Fruit fly (Drosophila melanogaster) whole organism, adult: ENCODE measurements around the gene bap.

ENCODE experiments used
- CG11617 ChIP-seq: fragments of 200-800 bp; sonication (Bioruptor generic); optimal IDR thresholded peaks from 2 replicates; lab custom pipeline; 2017; ENCODE audit warnings: mild to moderate bottlenecking, missing biosample characterization, missing genetic modification reagents, missing genetic modification characterization
- CG12768 ChIP-seq: fragments of 200-800 bp; sonication (Bioruptor generic); optimal IDR thresholded peaks from 2 replicates; lab custom pipeline; 2017; ENCODE audit warnings: missing biosample characterization, missing genetic modification characterization, mild to moderate bottlenecking, moderate library complexity, missing genetic modification reagents
- CG14711 ChIP-seq: fragments of 200-800 bp; sonication (Bioruptor generic); optimal IDR thresholded peaks from 2 replicates; lab custom pipeline; 2018; ENCODE audit warnings: missing biosample characterization, mild to moderate bottlenecking, missing genetic modification characterization, moderate library complexity
- CG1620 ChIP-seq: fragments of 200-800 bp; sonication (Bioruptor generic); optimal IDR thresholded peaks from 2 replicates; lab custom pipeline; 2016; ENCODE audit warnings: missing biosample characterization, missing genetic modification characterization
- CG33017 ChIP-seq: fragments of 200-800 bp; sonication (Bioruptor generic); optimal IDR thresholded peaks from 2 replicates; lab custom pipeline; 2018; ENCODE audit warnings: missing biosample characterization, mild to moderate bottlenecking, missing genetic modification characterization, moderate library complexity
- CG5204 ChIP-seq: fragments of 200-800 bp; sonication (Bioruptor generic); optimal IDR thresholded peaks from 2 replicates; lab custom pipeline; 2016; ENCODE audit warnings: missing biosample characterization, missing genetic modification characterization
- CG7045 ChIP-seq: fragments of 200-800 bp; sonication (Bioruptor generic); optimal IDR thresholded peaks from 2 replicates; lab custom pipeline; 2017; ENCODE audit warnings: missing biosample characterization, mild to moderate bottlenecking, missing genetic modification characterization
- CG7101 ChIP-seq: fragments of 200-800 bp; sonication (Bioruptor generic); optimal IDR thresholded peaks from 2 replicates; lab custom pipeline; 2018; ENCODE audit warnings: missing biosample characterization, mild to moderate bottlenecking, missing genetic modification characterization, moderate library complexity
- Clk ChIP-seq: fragments of 200-800 bp; sonication (Bioruptor generic); optimal IDR thresholded peaks from 2 replicates; lab custom pipeline; 2017; ENCODE audit warnings: missing biosample characterization, missing genetic modification characterization
- Crg-1 ChIP-seq: fragments of 200-800 bp; sonication (Bioruptor generic); optimal IDR thresholded peaks from 2 replicates; lab custom pipeline; 2016; ENCODE audit warnings: missing biosample characterization, missing genetic modification characterization
- Hr96 ChIP-seq: fragments of 200-800 bp; sonication (Bioruptor generic); optimal IDR thresholded peaks from 2 replicates; lab custom pipeline; 2016; ENCODE audit warnings: missing biosample characterization, missing genetic modification characterization
- Mnt ChIP-seq: fragments of 200-800 bp; sonication (Bioruptor generic); optimal IDR thresholded peaks from 2 replicates; lab custom pipeline; 2016; ENCODE audit warnings: missing biosample characterization, mild to moderate bottlenecking, missing genetic modification characterization
- bab1 ChIP-seq: fragments of 200-800 bp; sonication (Bioruptor generic); optimal IDR thresholded peaks from 3 replicates; lab custom pipeline; 2019; ENCODE audit warnings: missing biosample characterization, mild to moderate bottlenecking, missing genetic modification characterization, moderate library complexity
- cic ChIP-seq: fragments of 200-800 bp; sonication (Bioruptor generic); optimal IDR thresholded peaks from 2 replicates; lab custom pipeline; 2017; ENCODE audit warnings: missing biosample characterization, mild to moderate bottlenecking, missing genetic modification characterization, moderate library complexity
- cnc ChIP-seq, 2 experiments: fragments of >200 bp; optimal IDR thresholded peaks; 2 replicates each; lab custom pipeline; 2017
- kay ChIP-seq: fragments of 200-800 bp; sonication (Bioruptor generic); peaks from one replicate; lab custom pipeline; 2016; ENCODE audit warnings: missing biosample characterization, missing genetic modification characterization, borderline replicate concordance
- ovo ChIP-seq: fragments of 200-800 bp; sonication (Bioruptor generic); optimal IDR thresholded peaks from 2 replicates; lab custom pipeline; 2016; ENCODE audit warnings: missing biosample characterization, missing genetic modification characterization
- pad ChIP-seq: fragments of 200-800 bp; sonication (Bioruptor generic); optimal IDR thresholded peaks from 3 replicates; lab custom pipeline; 2017; ENCODE audit warnings: missing biosample characterization, missing genetic modification characterization, mild to moderate bottlenecking, moderate library complexity, missing genetic modification reagents
- tj ChIP-seq: fragments of 200-800 bp; sonication (Bioruptor generic); optimal IDR thresholded peaks from 3 replicates; lab custom pipeline; 2017; ENCODE audit warnings: missing biosample characterization, mild to moderate bottlenecking, missing genetic modification characterization, moderate library complexity
- toe ChIP-seq: fragments of 200-800 bp; sonication (Bioruptor generic); optimal IDR thresholded peaks from 2 replicates; lab custom pipeline; 2016; ENCODE audit warnings: missing biosample characterization, missing genetic modification characterization

Gene bap

dm6 chr3R:21378595-21378994, 10.1 kb upstream of the bap start, which contains the start of gene tin:
Gene tin (plus strand): TSS chr3R:21378977.
- TF ChIP-seq Crg-1 = peak; percentile 61
- peak; percentile 26 for TF ChIP-seq tj (GFP tag; lab: Kevin White, UChicago)
- peak; percentile 89 for TF ChIP-seq CG7101
- peak; percentile 79 for TF ChIP-seq CG14711
- TF ChIP-seq CG5204 (GFP tag; lab: Kevin White, UChicago) = no peak
- TF ChIP-seq CG7045 (GFP tag; lab: Kevin White, UChicago) = peak; percentile 72
- peak; percentile 29 for TF ChIP-seq Mnt (GFP tag; lab: Kevin White, UChicago)
- no peak for TF ChIP-seq kay (GFP tag; lab: Kevin White, UChicago)
- TF ChIP-seq bab1 (GFP tag; lab: Kevin White, UChicago) = peak; percentile 82
- TF ChIP-seq CG12768 (GFP tag; lab: Kevin White, UChicago) = peak; percentile 27
- peak; percentile 74 for TF ChIP-seq CG33017
- TF ChIP-seq cic (GFP tag; lab: Kevin White, UChicago) = peak; percentile 2
- peak; percentile 73 for TF ChIP-seq pad (GFP tag; lab: Kevin White, UChicago)
- no peak for TF ChIP-seq cnc (optimal IDR thresholded peaks at IDR 0.05; lab: Kevin White, UChicago)
- TF ChIP-seq Clk = peak; percentile 36
- peak; percentile 68 for TF ChIP-seq CG11617 (GFP tag; lab: Kevin White, UChicago)
- TF ChIP-seq toe (GFP tag; lab: Kevin White, UChicago) = peak; percentile 13
- TF ChIP-seq CG1620 (GFP tag; lab: Kevin White, UChicago) = peak; percentile 41
- TF ChIP-seq ovo (GFP tag; lab: Kevin White, UChicago) = no peak
- TF ChIP-seq Hr96 (GFP tag; lab: Kevin White, UChicago) = no peak

dm6 chr3R:21379927-21380326, 8.8 kb upstream of the bap start:
- TF ChIP-seq Mnt (GFP tag; lab: Kevin White, UChicago) = no peak
- TF ChIP-seq Hr96 (GFP tag; lab: Kevin White, UChicago) = no peak
- no peak for TF ChIP-seq CG5204 (GFP tag; lab: Kevin White, UChicago)
- TF ChIP-seq CG11617 (GFP tag; lab: Kevin White, UChicago) = no peak
- no peak for TF ChIP-seq CG7045 (GFP tag; lab: Kevin White, UChicago)
- no peak for TF ChIP-seq CG14711
- TF ChIP-seq CG1620 (GFP tag; lab: Kevin White, UChicago) = no peak
- no peak for TF ChIP-seq CG12768 (GFP tag; lab: Kevin White, UChicago)

dm6 chr3R:21386132-21386531, 2.5 kb upstream of the bap start:
- TF ChIP-seq kay (GFP tag; lab: Kevin White, UChicago) (no peak), CG14711 (no peak), Clk (no peak), CG33017 (no peak), CG12768 (GFP tag; lab: Kevin White, UChicago) (no peak), bab1 (GFP tag; lab: Kevin White, UChicago) (no peak), CG7101 (no peak), CG7045 (GFP tag; lab: Kevin White, UChicago) (no peak), CG5204 (GFP tag; lab: Kevin White, UChicago) (no peak), ovo (GFP tag; lab: Kevin White, UChicago) (no peak), pad (GFP tag; lab: Kevin White, UChicago) (no peak), Hr96 (GFP tag; lab: Kevin White, UChicago) (no peak), CG1620 (GFP tag; lab: Kevin White, UChicago) (no peak), Mnt (GFP tag; lab: Kevin White, UChicago) (no peak), Crg-1 (no peak), CG11617 (GFP tag; lab: Kevin White, UChicago) (no peak), tj (GFP tag; lab: Kevin White, UChicago) (no peak), cic (GFP tag; lab: Kevin White, UChicago) (no peak), cnc (optimal IDR thresholded peaks at IDR 0.05; lab: Kevin White, UChicago) (no peak), toe (GFP tag; lab: Kevin White, UChicago) (no peak)

- TF ChIP-seq CG1620 (GFP tag; lab: Kevin White, UChicago) (no peak), kay (GFP tag; lab: Kevin White, UChicago) (no peak), Mnt (GFP tag; lab: Kevin White, UChicago) (no peak), CG7045 (GFP tag; lab: Kevin White, UChicago) (no peak), bab1 (GFP tag; lab: Kevin White, UChicago) (no peak), cnc (optimal IDR thresholded peaks at IDR 0.05; lab: Kevin White, UChicago) (no peak), Hr96 (GFP tag; lab: Kevin White, UChicago) (no peak), Clk (no peak), ovo (GFP tag; lab: Kevin White, UChicago) (no peak), CG33017 (no peak), toe (GFP tag; lab: Kevin White, UChicago) (no peak), CG14711 (no peak), CG5204 (GFP tag; lab: Kevin White, UChicago) (no peak), tj (GFP tag; lab: Kevin White, UChicago) (no peak), pad (GFP tag; lab: Kevin White, UChicago) (no peak), Crg-1 (no peak)
These were observed 1.2 kb upstream of the bap start for dm6 chr3R:21387356-21387980.

- TF ChIP-seq bab1 (GFP tag; lab: Kevin White, UChicago) (no peak), CG7101 (no peak), Hr96 (GFP tag; lab: Kevin White, UChicago) (no peak), CG1620 (GFP tag; lab: Kevin White, UChicago) (no peak), Crg-1 (no peak), cic (GFP tag; lab: Kevin White, UChicago) (no peak), toe (GFP tag; lab: Kevin White, UChicago) (no peak), CG11617 (GFP tag; lab: Kevin White, UChicago) (no peak)
These were observed 2.3 kb downstream of the bap start for dm6 chr3R:21390959-21391358.
